Worm (Caenorhabditis elegans) whole organism, late embryonic: Measurements from ENCODE around the gene ZC53.2.

Experiments
- ama-1 ChIP-seq: fragments of 150-350 bp; optimal IDR thresholded peaks from 2 replicates; lab custom pipeline; 2014
- ceh-22 ChIP-seq: sonication (generic microtip); optimal IDR thresholded peaks from 2 replicates; lab custom pipeline; 2017; ENCODE audit warnings: missing biosample characterization, missing genetic modification characterization
- ceh-48 ChIP-seq: sonication (generic microtip); optimal IDR thresholded peaks from 2 replicates; lab custom pipeline; 2016; ENCODE audit warnings: missing genetic modification characterization, inconsistent platforms, missing compliant biosample characterization
- che-1 ChIP-seq: sonication (generic microtip); optimal IDR thresholded peaks from 2 replicates; lab custom pipeline; 2016; ENCODE audit warnings: mild to moderate bottlenecking, missing genetic modification characterization, missing compliant biosample characterization
- elt-2 ChIP-seq: sonication (generic microtip); optimal IDR thresholded peaks from 2 replicates; lab custom pipeline; 2016; ENCODE audit warnings: missing genetic modification reagents, missing genetic modification characterization, missing compliant biosample characterization
- elt-4 ChIP-seq: sonication (generic microtip); optimal IDR thresholded peaks from 2 replicates; lab custom pipeline; 2016; ENCODE audit warnings: missing genetic modification characterization, missing compliant biosample characterization
- fkh-10 ChIP-seq: fragments of 150-350 bp; optimal IDR thresholded peaks from 2 replicates; lab custom pipeline; 2014; ENCODE audit warnings: missing biosample characterization, missing genetic modification reagents, missing genetic modification characterization
- hlh-13 ChIP-seq: fragments of 200-800 bp; sonication (Bioruptor generic); optimal IDR thresholded peaks from 2 replicates; lab custom pipeline; 2018; ENCODE audit warnings: mild to moderate bottlenecking, missing genetic modification characterization, missing compliant biosample characterization
- nhr-11 ChIP-seq: fragments of 150-350 bp; optimal IDR thresholded peaks from 2 replicates; lab custom pipeline; 2014; ENCODE audit warnings: missing biosample characterization, missing genetic modification characterization
- odd-2 ChIP-seq: sonication (generic microtip); optimal IDR thresholded peaks from 2 replicates; lab custom pipeline; 2017; ENCODE audit warnings: antibody characterized with exemption, mild to moderate bottlenecking, missing genetic modification characterization, missing compliant biosample characterization
- pax-1 ChIP-seq: fragments of 150-350 bp; optimal IDR thresholded peaks from 2 replicates; lab custom pipeline; 2014; ENCODE audit warnings: missing biosample characterization, missing genetic modification characterization
- pqm-1 ChIP-seq: sonication (generic microtip); optimal IDR thresholded peaks from 2 replicates; lab custom pipeline; 2016; ENCODE audit warnings: missing genetic modification characterization, missing compliant biosample characterization
- tbx-2 ChIP-seq: sonication (generic microtip); optimal IDR thresholded peaks from 2 replicates; lab custom pipeline; 2016; ENCODE audit warnings: missing genetic modification characterization, missing compliant biosample characterization
- unc-86 ChIP-seq: sonication (generic microtip); optimal IDR thresholded peaks from 2 replicates; lab custom pipeline; 2016; ENCODE audit warnings: missing genetic modification characterization, missing compliant biosample characterization

DNA sequence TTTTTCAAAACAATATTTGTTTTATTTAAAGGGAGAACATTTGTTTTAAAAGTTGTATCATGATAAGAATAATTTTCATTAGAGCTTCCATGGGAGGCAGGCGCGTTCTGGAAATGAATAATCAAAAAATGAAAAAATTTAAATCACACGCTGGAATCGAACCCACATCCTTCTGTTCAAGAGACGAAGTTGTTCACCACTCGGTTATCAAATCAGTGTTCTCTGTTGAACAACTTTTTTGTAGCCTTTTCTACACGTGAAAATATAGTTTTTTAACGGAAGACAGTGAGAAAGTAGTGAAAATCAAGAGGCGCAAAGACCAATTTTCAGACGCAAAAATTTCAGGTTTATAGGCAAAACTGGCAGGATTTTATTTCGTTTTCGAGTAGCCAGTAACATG, 48.7 kb upstream of the ZC53.2 start:
- no peak for TF ChIP-seq fkh-10 (GFP tag; lab: Kevin White, UChicago)
- no peak for TF ChIP-seq elt-2
- TF ChIP-seq pqm-1, result no peak
- no peak for TF ChIP-seq ceh-22
- TF ChIP-seq pax-1 (tag; lab: Kevin White, UChicago), result no peak
- TF ChIP-seq unc-86 (tag; lab: Kevin White, UChicago), result no peak
- TF ChIP-seq nhr-11, result no peak
- TF ChIP-seq hlh-13 (GFP tag; lab: Kevin White, UChicago), result no peak
- TF ChIP-seq ama-1 (lab: Kevin White, UChicago), result no peak
- no peak for TF ChIP-seq elt-4 (tag; lab: Kevin White, UChicago)
- TF ChIP-seq che-1, result no peak
- no peak for TF ChIP-seq ceh-48 (tag; lab: Kevin White, UChicago)
- no peak for TF ChIP-seq odd-2 (tag; lab: Kevin White, UChicago)
- TF ChIP-seq tbx-2 (tag; lab: Kevin White, UChicago), result no peak
